Fruit fly (Drosophila melanogaster): Measurements from ENCODE around the gene CG42371.

dm6 chr2L:2252241-2252640 is 35.2 kb upstream of the CG42371 start, which contains the start of gene CG17239:
- TF ChIP-seq CG14711 (tag; optimal IDR thresholded peaks at IDR 0.05), result no peak
- no peak for TF ChIP-seq CG7045 (GFP tag; optimal IDR thresholded peaks at IDR 0.05)
- TF ChIP-seq pad (GFP tag; optimal IDR thresholded peaks at IDR 0.05), result no peak
- no peak for TF ChIP-seq kay (GFP tag; ENCODE audit: borderline replicate concordance)
- TF ChIP-seq CG7101 (tag; optimal IDR thresholded peaks at IDR 0.05), result no peak

Measured in whole organism, adult.